Fruit fly (Drosophila melanogaster): ENCODE measurements around the gene CG3097.

CG3097 gene

DNA sequence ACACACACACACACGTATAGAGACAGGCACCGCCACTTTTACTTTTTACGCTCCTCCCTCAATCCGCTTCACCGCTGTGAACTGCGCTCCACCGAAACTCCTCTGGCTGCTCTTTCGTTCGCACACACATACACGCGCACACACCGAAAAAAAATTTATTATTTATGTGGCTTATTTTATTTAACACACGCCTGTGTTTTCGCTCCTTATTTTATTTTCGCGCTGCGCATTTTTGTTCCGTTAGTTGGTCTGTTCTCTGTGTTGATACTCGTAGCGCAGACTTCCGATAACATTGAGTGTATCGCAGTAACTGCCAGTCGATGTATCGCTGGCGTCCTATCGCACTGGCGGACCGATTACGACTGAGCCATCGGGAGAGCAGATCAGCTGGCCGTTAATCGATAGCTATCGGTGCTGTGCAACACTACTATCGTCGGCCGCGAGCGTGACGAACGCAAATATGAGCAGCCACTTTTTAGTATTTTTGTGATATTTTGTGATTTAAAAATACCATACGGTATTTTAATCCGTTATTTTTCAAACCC lies 32.8 kb downstream of the CG3097 start, which contains the start of gene Snx27:
Gene Snx27 (minus strand): TSS at position 356 of the 545 bp plus-strand sequence.
- TF ChIP-seq dsx (GFP tag; optimal IDR thresholded peaks at IDR 0.05; ENCODE audit: poor library complexity, severe bottlenecking) (peak; percentile 10), Met (GFP tag; optimal IDR thresholded peaks at IDR 0.05) (peak; percentile 31), Ets21C (GFP tag; optimal IDR thresholded peaks at IDR 0.05) (peak; percentile 20), CG31627 (GFP tag; optimal IDR thresholded peaks at IDR 0.05) (peak; percentile 26), Sox102F (GFP tag; optimal IDR thresholded peaks at IDR 0.05) (peak; percentile 54), pdm3 (GFP tag; optimal IDR thresholded peaks at IDR 0.05) (peak; percentile 11), CG6808 (GFP tag; optimal IDR thresholded peaks at IDR 0.05) (no peak), CG11902 (GFP tag; optimal IDR thresholded peaks at IDR 0.05) (no peak), CG6854 (GFP tag; optimal IDR thresholded peaks at IDR 0.05) (peak; percentile 63), Lpt (GFP tag; optimal IDR thresholded peaks at IDR 0.05) (no peak), cyc (GFP tag; optimal IDR thresholded peaks at IDR 0.05) (no peak), Hr39 (GFP tag; optimal IDR thresholded peaks at IDR 0.05) (peak; percentile 22), CG6276 (GFP tag; optimal IDR thresholded peaks at IDR 0.05) (no peak), Gug (GFP tag; IDR thresholded peaks at IDR 0.05) (0 out of 2 replicates have a peak, but pooled peaks have one; percentile 14), Blimp-1 (GFP tag; optimal IDR thresholded peaks at IDR 0.05) (peak; percentile 99), Eip75B (GFP tag; optimal IDR thresholded peaks at IDR 0.05) (peak; percentile 12), CG6163 (GFP tag; IDR thresholded peaks at IDR 0.05) (peak; percentile 32; the same call in 1 of the 3 replicates), svp (GFP tag) (peak; percentile 67), Smox (GFP tag; optimal IDR thresholded peaks at IDR 0.05) (peak; percentile 14), CG8119 (GFP tag; IDR thresholded peaks at IDR 0.05) (no peak; the same call in 2 of the 3 replicates), ss (GFP tag; optimal IDR thresholded peaks at IDR 0.05) (peak; percentile 16 to 31), eg (GFP tag; IDR thresholded peaks at IDR 0.05) (peak; percentile 44; the same call in 1 of the 3 replicates), vri (GFP tag; optimal IDR thresholded peaks at IDR 0.05) (peak; percentile 32), lz (GFP tag; optimal IDR thresholded peaks at IDR 0.05) (peak; percentile 37), topi (GFP tag; optimal IDR thresholded peaks at IDR 0.05) (peak; percentile 45), CG10669 (GFP tag; optimal IDR thresholded peaks at IDR 0.05) (no peak), Sox15 (GFP tag; optimal IDR thresholded peaks at IDR 0.05) (no peak), CG34406 (GFP tag; optimal IDR thresholded peaks at IDR 0.05) (peak; percentile 4), Eip78C (GFP tag) (peak; percentile 60), CG16779 (tag; optimal IDR thresholded peaks at IDR 0.05) (peak; percentile 56), esn (GFP tag; optimal IDR thresholded peaks at IDR 0.05) (peak; percentile 47), CG1621 (tag; optimal IDR thresholded peaks at IDR 0.05) (no peak), Sox14 (GFP tag; optimal IDR thresholded peaks at IDR 0.05) (peak; percentile 9)

DNA sequence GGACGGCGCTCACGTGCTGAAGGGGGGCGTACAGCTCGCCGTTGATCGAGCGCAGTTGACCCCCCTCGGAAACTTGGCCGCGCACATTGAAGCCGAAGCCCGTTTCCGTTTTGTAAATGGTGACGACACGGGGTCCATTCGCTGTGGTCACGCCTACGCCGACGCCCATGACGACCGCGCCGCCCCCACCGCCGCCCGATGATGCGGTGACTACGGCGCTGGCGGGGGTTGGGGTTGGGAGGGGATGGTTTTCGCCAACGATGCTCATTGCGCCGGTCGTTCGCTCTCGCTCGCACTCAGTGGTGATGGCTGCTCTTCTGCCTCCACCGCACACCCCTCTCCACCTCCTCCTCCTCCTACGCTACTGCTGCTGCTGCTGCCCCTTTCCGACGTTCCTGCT lies 33.4 kb downstream of the CG3097 start:
- TF ChIP-seq ss (GFP tag; optimal IDR thresholded peaks at IDR 0.05) (no peak), Hr4 (GFP tag; optimal IDR thresholded peaks at IDR 0.05) (peak; percentile 25), Ets21C (GFP tag; optimal IDR thresholded peaks at IDR 0.05) (no peak), achi (GFP tag; optimal IDR thresholded peaks at IDR 0.05) (peak; percentile 17), dsx (GFP tag; optimal IDR thresholded peaks at IDR 0.05; ENCODE audit: poor library complexity, severe bottlenecking) (no peak), dac (GFP tag; optimal IDR thresholded peaks at IDR 0.05) (no peak), CG3919 (GFP tag; optimal IDR thresholded peaks at IDR 0.05) (peak; percentile 33), Eip93F (GFP tag; optimal IDR thresholded peaks at IDR 0.05) (no peak), CG10631 (GFP tag; optimal IDR thresholded peaks at IDR 0.05) (peak; percentile 29), CG11294 (GFP tag; IDR thresholded peaks at IDR 0.05) (no peak), Smox (GFP tag; optimal IDR thresholded peaks at IDR 0.05) (no peak), Eip78C (GFP tag) (no peak), CG9139 (GFP tag; optimal IDR thresholded peaks at IDR 0.05) (peak; percentile 12), fd85E (GFP tag; optimal IDR thresholded peaks at IDR 0.05) (no peak), net (GFP tag; optimal IDR thresholded peaks at IDR 0.05) (peak; percentile 29), Sox15 (GFP tag; optimal IDR thresholded peaks at IDR 0.05) (peak; percentile 4), CG6163 (GFP tag; IDR thresholded peaks at IDR 0.05) (peak; percentile 66), Hr39 (GFP tag; optimal IDR thresholded peaks at IDR 0.05) (peak; percentile 51), fd59A (GFP tag; optimal IDR thresholded peaks at IDR 0.05) (no peak), CG11902 (GFP tag; optimal IDR thresholded peaks at IDR 0.05) (no peak), CG8632 (GFP tag; optimal IDR thresholded peaks at IDR 0.05) (no peak), OdsH (GFP tag; optimal IDR thresholded peaks at IDR 0.05) (peak; percentile 9), spab (GFP tag; optimal IDR thresholded peaks at IDR 0.05) (no peak), CG15336 (GFP tag; IDR thresholded peaks at IDR 0.05) (0 out of 2 replicates have a peak, but pooled peaks have one; percentile 31), salr (GFP tag; optimal IDR thresholded peaks at IDR 0.05) (no peak), Ets96B (tag; optimal IDR thresholded peaks at IDR 0.05) (peak; percentile 24)
